Fruit fly (Drosophila melanogaster) whole organism, pupa: ENCODE measurements around the gene CG14451.

Experiments used
- D1 ChIP-seq: fragments of 200-800 bp; sonication (Bioruptor generic); optimal IDR thresholded peaks from 2 replicates; lab custom pipeline; 2018; ENCODE audit warnings: missing biosample characterization, mild to moderate bottlenecking, missing genetic modification characterization, moderate library complexity
- Pif1B ChIP-seq: fragments of 200-800 bp; sonication (Bioruptor generic); optimal IDR thresholded peaks from 3 replicates; lab custom pipeline; 2016; ENCODE audit warnings: missing biosample characterization, missing genetic modification characterization

dm6 chr3L:22699133-22699532 is 22.8 kb downstream of the CG14451 start, which contains the start of gene CG45116:
- TF ChIP-seq Pif1B (no peak), D1 (tag; lab: Kevin White, UChicago) (no peak)
